Worm (Caenorhabditis elegans) whole organism, young adult: ENCODE results near the gene twk-16.

Experiments used
- ama-1 ChIP-seq, 3 experiments: fragments of 150-350 bp in 1 of 3; sonication (generic microtip) in 2 of 3; optimal IDR thresholded peaks; 2 replicates each; lab custom pipeline; 2014 to 2018; ENCODE audit warnings: missing biosample characterization in 2 of 3, missing genetic modification characterization in 2 of 3, missing genetic modification reagents in 2 of 3
- attf-5 ChIP-seq: fragments of 200-800 bp; sonication (Bioruptor generic); optimal IDR thresholded peaks from 2 replicates; lab custom pipeline; 2018; ENCODE audit warnings: mild to moderate bottlenecking, missing genetic modification characterization, missing compliant biosample characterization
- ceh-27 ChIP-seq: fragments of 200-800 bp; sonication (Bioruptor generic); optimal IDR thresholded peaks from 2 replicates; lab custom pipeline; 2018; ENCODE audit warnings: mild to moderate bottlenecking, missing genetic modification characterization, moderate library complexity, missing compliant biosample characterization
- egl-44 ChIP-seq: fragments of 200-800 bp; sonication (Bioruptor generic); IDR thresholded peaks from 2 replicates; pipeline ENCODE4 v1.3.6; 2022; ENCODE audit warnings: missing genetic modification reagents, missing genetic modification characterization, missing compliant biosample characterization
- hmg-20 ChIP-seq: fragments of 200-800 bp; sonication (Bioruptor generic); IDR thresholded peaks from 2 replicates; pipeline ENCODE4 v1.3.6; 2022; ENCODE audit warnings: missing genetic modification reagents, missing genetic modification characterization, missing compliant biosample characterization
- nfya-2 ChIP-seq: fragments of 200-800 bp; sonication (Bioruptor generic); IDR thresholded peaks from 2 replicates; pipeline ENCODE4 v1.3.6; 2022; ENCODE audit warnings: missing genetic modification reagents, missing genetic modification characterization, missing compliant biosample characterization
- pha-4 ChIP-seq: fragments of 150-350 bp; sonication (generic microtip); optimal IDR thresholded peaks from 2 replicates; lab custom pipeline; 2014; ENCODE audit warnings: missing biosample characterization, missing genetic modification reagents, missing genetic modification characterization
- snpc-3.4 ChIP-seq: sonication (generic microtip); optimal IDR thresholded peaks from 2 replicates; lab custom pipeline; 2017; ENCODE audit warnings: missing genetic modification characterization, mild to moderate bottlenecking, missing compliant biosample characterization, antibody characterized with exemption, moderate library complexity, missing genotype, missing genetic modification reagents
- snpc-4 ChIP-seq, 5 experiments: fragments of 150-350 bp in 1 of 5; sonication (generic microtip) in 4 of 5; optimal IDR thresholded peaks; 2 replicates each; lab custom pipeline; 2014 to 2018; ENCODE audit warnings: missing genetic modification characterization in 5 of 5, missing biosample characterization in 3 of 5, antibody characterized with exemption in 2 of 5, mild to moderate bottlenecking in 2 of 5, missing compliant biosample characterization in 2 of 5, missing genotype in 2 of 5, moderate library complexity in 2 of 5, missing genetic modification reagents in 1 of 5
- tlf-1 ChIP-seq: fragments of 200-800 bp; sonication (Bioruptor generic); optimal IDR thresholded peaks from 2 replicates; lab custom pipeline; 2018; ENCODE audit warnings: mild to moderate bottlenecking, missing genetic modification characterization, missing compliant biosample characterization
- unc-62 ChIP-seq: fragments of 150-350 bp; optimal IDR thresholded peaks from 2 replicates; lab custom pipeline; 2014; ENCODE audit warnings: missing biosample characterization, missing genetic modification reagents, missing genetic modification characterization
- ztf-3 ChIP-seq: fragments of 200-800 bp; sonication (Bioruptor generic); optimal IDR thresholded peaks from 2 replicates; lab custom pipeline; 2018; ENCODE audit warnings: mild to moderate bottlenecking, missing genetic modification characterization, missing compliant biosample characterization

- TF ChIP-seq attf-5 (GFP tag; lab: Kevin White, UChicago): no peak
- peak; percentile 95 for TF ChIP-seq ama-1 (optimal IDR thresholded peaks at IDR 0.05; lab: Kevin White, UChicago)
- TF ChIP-seq ama-1 (GFP tag; optimal IDR thresholded peaks at IDR 0.05; lab: Kevin White, UChicago): peak in 1 of 2 experiments; percentile 36
- TF ChIP-seq ztf-3 (GFP tag; lab: Kevin White, UChicago): no peak
- TF ChIP-seq snpc-3.4 (tag; lab: Kevin White, UChicago): no peak
- TF ChIP-seq unc-62 (GFP tag; lab: Kevin White, UChicago): no peak
- TF ChIP-seq hmg-20 (GFP tag; lab: Robert Waterston, UW): no peak
- TF ChIP-seq pha-4 (tag; lab: Kevin White, UChicago): no peak
- TF ChIP-seq egl-44 (GFP tag; lab: Robert Waterston, UW): no peak
- TF ChIP-seq snpc-4 (GFP tag; optimal IDR thresholded peaks at IDR 0.05; lab: Kevin White, UChicago): no peak
- peak in 1 of 4 experiments; percentile 37 for TF ChIP-seq snpc-4 (tag; optimal IDR thresholded peaks at IDR 0.05; lab: Kevin White, UChicago)
- TF ChIP-seq ceh-27 (GFP tag; lab: Kevin White, UChicago): no peak
- TF ChIP-seq nfya-2 (GFP tag; lab: Robert Waterston, UW): no peak
- TF ChIP-seq tlf-1 (GFP tag; lab: Kevin White, UChicago): peak; percentile 55
Observed at ce11 chrX:3111687-3112086, 30.8 kb downstream of the twk-16 start.
